Fruit fly (Drosophila melanogaster) whole organism, pupa: Measurements from ENCODE around the gene CG33928.

Experiments
- CG12605 ChIP-seq: fragments of 200-800 bp; sonication (Bioruptor generic); IDR thresholded peaks from 2 replicates; pipeline ENCODE4 v1.3.6; 2022; ENCODE audit warnings: missing biosample characterization, missing genetic modification characterization
- CG13204 ChIP-seq: fragments of 200-800 bp; sonication (Bioruptor generic); optimal IDR thresholded peaks from 2 replicates; lab custom pipeline; 2018; ENCODE audit warnings: missing biosample characterization, mild to moderate bottlenecking, missing genetic modification characterization, moderate library complexity
- CG14655 ChIP-seq: fragments of 200-800 bp; sonication (Bioruptor generic); optimal IDR thresholded peaks from 3 replicates; lab custom pipeline; 2017; ENCODE audit warnings: mild to moderate bottlenecking, missing biosample characterization, missing genetic modification reagents, missing genetic modification characterization
- fd96Ca ChIP-seq: fragments of 200-800 bp; sonication (Bioruptor generic); IDR thresholded peaks from 3 replicates; pipeline ENCODE4 v1.3.6; 2022; ENCODE audit warnings: missing biosample characterization, missing genetic modification characterization

DNA sequence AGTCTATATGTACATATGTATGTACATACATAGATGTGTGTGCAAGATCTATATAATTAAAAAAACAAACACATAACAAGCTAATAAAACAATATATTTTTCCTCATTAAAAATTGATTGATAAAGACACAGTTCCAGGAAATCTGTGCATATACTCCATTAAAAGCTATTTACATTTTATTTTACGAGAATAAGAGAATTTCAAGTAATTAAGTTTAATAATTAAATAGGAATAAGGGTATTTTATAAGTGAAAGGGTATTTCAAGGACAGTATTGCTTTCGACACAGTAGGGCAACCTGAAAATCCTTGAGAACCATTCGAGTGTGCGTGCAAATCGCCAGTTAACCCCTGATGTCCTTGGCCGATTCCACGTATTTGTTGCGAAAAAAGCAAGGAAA lies 16.2 kb upstream of the CG33928 start, which contains the start of gene CG5050:
- TF ChIP-seq CG12605 (GFP tag; lab: Robert Waterston, UW) (no peak), CG13204 (GFP tag; lab: Kevin White, UChicago) (no peak), CG14655 (GFP tag; lab: Kevin White, UChicago) (no peak), fd96Ca (GFP tag; lab: Robert Waterston, UW) (no peak)
